Worm (Caenorhabditis elegans) whole organism, L4/young adult: ENCODE data around the gene T10F2.5.
A peak's percentile ranks its signal among the peaks of the same experiment; 100 is the strongest.

Experiments used
- W03F9.2 ChIP-seq: fragments of 150-350 bp; optimal IDR thresholded peaks from 2 replicates; lab custom pipeline; 2014; ENCODE audit warnings: missing biosample characterization, missing genetic modification characterization
- dao-5 ChIP-seq: sonication (generic microtip); optimal IDR thresholded peaks from 2 replicates; lab custom pipeline; 2016; ENCODE audit warnings: missing genotype, missing genetic modification characterization, moderate library complexity, missing compliant biosample characterization
- him-1 ChIP-seq: sonication (generic microtip); optimal IDR thresholded peaks from 2 replicates; lab custom pipeline; 2016; ENCODE audit warnings: missing genotype, missing genetic modification reagents, missing genetic modification characterization, missing compliant biosample characterization

T10F2.5 gene

ce11 chrIII:5185620-5186019 is 26.2 kb upstream of the T10F2.5 start, which contains the start of gene pup-2:
pup-2 (plus strand) TSS chrIII:5185920.
- TF ChIP-seq him-1 (tag; lab: Kevin White, UChicago) (no peak), W03F9.2 (tag; lab: Kevin White, UChicago) (no peak), dao-5 (tag; lab: Kevin White, UChicago) (no peak)

- TF ChIP-seq him-1 (tag; lab: Kevin White, UChicago) = no peak
- no peak for TF ChIP-seq W03F9.2 (tag; lab: Kevin White, UChicago)
- no peak for TF ChIP-seq dao-5 (tag; lab: Kevin White, UChicago)
These were observed 24.0 kb upstream of the T10F2.5 start for ce11 chrIII:5183372-5183771.

- TF ChIP-seq W03F9.2 (tag; lab: Kevin White, UChicago) = no peak
- TF ChIP-seq him-1 (tag; lab: Kevin White, UChicago) = no peak
- TF ChIP-seq dao-5 (tag; lab: Kevin White, UChicago) = no peak
These were observed 22.2 kb upstream of the T10F2.5 start for ce11 chrIII:5181641-5182040.

- no peak for TF ChIP-seq dao-5 (tag; lab: Kevin White, UChicago)
- no peak for TF ChIP-seq him-1 (tag; lab: Kevin White, UChicago)
- TF ChIP-seq W03F9.2 (tag; lab: Kevin White, UChicago) = no peak
These were observed 21.8 kb upstream of the T10F2.5 start for ce11 chrIII:5181217-5181616.

- TF ChIP-seq W03F9.2 (tag; lab: Kevin White, UChicago) = no peak
- no peak for TF ChIP-seq dao-5 (tag; lab: Kevin White, UChicago)
- no peak for TF ChIP-seq him-1 (tag; lab: Kevin White, UChicago)
These were observed 21.2 kb upstream of the T10F2.5 start for ce11 chrIII:5180588-5180987.

ce11 chrIII:5179166-5179565 is 19.8 kb upstream of the T10F2.5 start:
- TF ChIP-seq him-1 (tag; lab: Kevin White, UChicago) (no peak), W03F9.2 (tag; lab: Kevin White, UChicago) (no peak), dao-5 (tag; lab: Kevin White, UChicago) (no peak)

- TF ChIP-seq W03F9.2 (tag; lab: Kevin White, UChicago) = no peak
These were observed 14.2 kb upstream of the T10F2.5 start, which contains the start of gene cid-1 for ce11 chrIII:5173622-5174021. cid-1 (plus strand) TSS chrIII:5173922.

- TF ChIP-seq W03F9.2 (tag; lab: Kevin White, UChicago) = no peak
- TF ChIP-seq him-1 (tag; lab: Kevin White, UChicago) = no peak
- TF ChIP-seq dao-5 (tag; lab: Kevin White, UChicago) = no peak
These were observed 13.7 kb upstream of the T10F2.5 start, which contains the start of gene emb-1 for ce11 chrIII:5173139-5173538. emb-1 (plus strand) TSS chrIII:5173439.

ce11 chrIII:5172470-5172869 is 13.1 kb upstream of the T10F2.5 start, which contains the start of gene K10D2.5:
K10D2.5 (plus strand) TSS chrIII:5172720.
- TF ChIP-seq W03F9.2 (tag; lab: Kevin White, UChicago) (peak; percentile 89), him-1 (tag; lab: Kevin White, UChicago) (peak; percentile 86), dao-5 (tag; lab: Kevin White, UChicago) (no peak)

- TF ChIP-seq dao-5 (tag; lab: Kevin White, UChicago) = no peak
- TF ChIP-seq him-1 (tag; lab: Kevin White, UChicago) = no peak
- TF ChIP-seq W03F9.2 (tag; lab: Kevin White, UChicago) = no peak
These were observed 12.5 kb upstream of the T10F2.5 start, which contains the start of gene prp-19 for ce11 chrIII:5171945-5172344. prp-19 (minus strand) TSS chrIII:5172045.

- TF ChIP-seq him-1 (tag; lab: Kevin White, UChicago) (no peak), dao-5 (tag; lab: Kevin White, UChicago) (no peak), W03F9.2 (tag; lab: Kevin White, UChicago) (no peak)
These were observed 10.3 kb upstream of the T10F2.5 start, which contains the start of gene ulp-1 for ce11 chrIII:5169699-5170098. ulp-1 (minus strand) TSS chrIII:5169799.

- no peak for TF ChIP-seq him-1 (tag; lab: Kevin White, UChicago)
- TF ChIP-seq W03F9.2 (tag; lab: Kevin White, UChicago) = no peak
- no peak for TF ChIP-seq dao-5 (tag; lab: Kevin White, UChicago)
These were observed 6.3 kb upstream of the T10F2.5 start for ce11 chrIII:5165745-5166144.

- no peak for TF ChIP-seq W03F9.2 (tag; lab: Kevin White, UChicago)
- TF ChIP-seq dao-5 (tag; lab: Kevin White, UChicago) = no peak
- no peak for TF ChIP-seq him-1 (tag; lab: Kevin White, UChicago)
These were observed 5.8 kb upstream of the T10F2.5 start, which contains the start of gene T10F2.2 for ce11 chrIII:5165211-5165610. T10F2.2 (minus strand) TSS chrIII:5165311.
